Worm (Caenorhabditis elegans) whole organism, young adult: ENCODE results near the gene clec-80.

Source experiments
- F37B4.10 ChIP-seq: fragments of 200-800 bp; sonication (Bioruptor generic); IDR thresholded peaks from 2 replicates; pipeline ENCODE4 v1.3.6; 2022; ENCODE audit warnings: missing genetic modification characterization, missing compliant biosample characterization
- F55B11.4 ChIP-seq: sonication (generic microtip); optimal IDR thresholded peaks from 2 replicates; lab custom pipeline; 2016; ENCODE audit warnings: missing compliant biosample characterization, missing genetic modification characterization, borderline replicate concordance; ENCODE audit not compliant: insufficient read depth
- F57A8.1 ChIP-seq: fragments of 200-800 bp; sonication (Bioruptor generic); optimal IDR thresholded peaks from 2 replicates; lab custom pipeline; 2018; ENCODE audit warnings: mild to moderate bottlenecking, missing genetic modification characterization, moderate library complexity, missing compliant biosample characterization
- T26A5.8 ChIP-seq: sonication (generic microtip); optimal IDR thresholded peaks from 2 replicates; lab custom pipeline; 2016; ENCODE audit warnings: missing genetic modification characterization, missing compliant biosample characterization
- attf-5 ChIP-seq: fragments of 200-800 bp; sonication (Bioruptor generic); optimal IDR thresholded peaks from 2 replicates; lab custom pipeline; 2018; ENCODE audit warnings: mild to moderate bottlenecking, missing genetic modification characterization, missing compliant biosample characterization
- ceh-27 ChIP-seq: fragments of 200-800 bp; sonication (Bioruptor generic); optimal IDR thresholded peaks from 2 replicates; lab custom pipeline; 2018; ENCODE audit warnings: mild to moderate bottlenecking, missing genetic modification characterization, moderate library complexity, missing compliant biosample characterization
- egl-18 ChIP-seq: fragments of 200-800 bp; sonication (Bioruptor generic); IDR thresholded peaks from 2 replicates; pipeline ENCODE4 v1.3.6; 2022; ENCODE audit warnings: missing genetic modification reagents, missing genetic modification characterization, missing compliant biosample characterization
- madf-8 ChIP-seq: fragments of 200-800 bp; sonication (Bioruptor generic); conservative IDR thresholded peaks from 2 replicates; pipeline ENCODE4 v1.3.6; 2022; ENCODE audit warnings: missing genetic modification reagents, missing genetic modification characterization, missing compliant biosample characterization
- nfya-1 ChIP-seq: sonication (generic microtip); optimal IDR thresholded peaks from 2 replicates; lab custom pipeline; 2017; ENCODE audit warnings: antibody characterized with exemption, missing compliant biosample characterization, missing genetic modification characterization, borderline replicate concordance; ENCODE audit not compliant: insufficient read depth
- nhr-27 ChIP-seq: fragments of 200-800 bp; sonication (Bioruptor generic); optimal IDR thresholded peaks from 2 replicates; lab custom pipeline; 2018; ENCODE audit warnings: mild to moderate bottlenecking, missing genetic modification characterization, moderate library complexity, missing compliant biosample characterization
- snpc-4 ChIP-seq, 5 experiments: fragments of 150-350 bp in 1 of 5; sonication (generic microtip) in 4 of 5; optimal IDR thresholded peaks; 2 replicates each; lab custom pipeline; 2014 to 2018; ENCODE audit warnings: missing genetic modification characterization in 5 of 5, missing biosample characterization in 3 of 5, antibody characterized with exemption in 2 of 5, mild to moderate bottlenecking in 2 of 5, missing compliant biosample characterization in 2 of 5, missing genotype in 2 of 5, moderate library complexity in 2 of 5, missing genetic modification reagents in 1 of 5
- zim-3 ChIP-seq: sonication (generic microtip); optimal IDR thresholded peaks from 2 replicates; lab custom pipeline; 2017; ENCODE audit warnings: mild to moderate bottlenecking, missing genetic modification characterization, moderate library complexity, missing compliant biosample characterization
- ztf-3 ChIP-seq: fragments of 200-800 bp; sonication (Bioruptor generic); optimal IDR thresholded peaks from 2 replicates; lab custom pipeline; 2018; ENCODE audit warnings: mild to moderate bottlenecking, missing genetic modification characterization, missing compliant biosample characterization

- TF ChIP-seq nfya-1 (tag; lab: Kevin White, UChicago) (no peak), ztf-3 (no peak), F55B11.4 (tag; lab: Kevin White, UChicago) (no peak), egl-18 (GFP tag; lab: Robert Waterston, UW) (no peak), F57A8.1 (GFP tag; lab: Kevin White, UChicago) (no peak), nhr-27 (tag; lab: Kevin White, UChicago) (no peak), T26A5.8 (tag; lab: Kevin White, UChicago) (no peak), attf-5 (GFP tag; lab: Kevin White, UChicago) (no peak), ceh-27 (GFP tag; lab: Kevin White, UChicago) (no peak), zim-3 (tag; lab: Kevin White, UChicago) (no peak), madf-8 (GFP tag; lab: Robert Waterston, UW) (no peak), snpc-4 (GFP tag; optimal IDR thresholded peaks at IDR 0.05; lab: Kevin White, UChicago) (no peak), snpc-4 (tag; optimal IDR thresholded peaks at IDR 0.05; lab: Kevin White, UChicago) (no peak), F37B4.10 (GFP tag; lab: Robert Waterston, UW) (no peak)
These were observed 25.2 kb upstream of the clec-80 start, which contains the start of gene Y54G2A.52 for ce11 chrIV:2798339-2798738.
